Fruit fly (Drosophila melanogaster) whole organism, embryonic: Measurements from ENCODE around the gene CG43094.

Experiments used
- Poxn ChIP-seq: fragments of 200-800 bp; sonication (Bioruptor generic); IDR thresholded peaks from 2 replicates; pipeline ENCODE4 v1.3.6; 2022; ENCODE audit warnings: missing biosample characterization, missing genetic modification characterization
- Side ChIP-seq: fragments of 200-800 bp; sonication (Bioruptor generic); optimal IDR thresholded peaks from 2 replicates; lab custom pipeline; 2016; ENCODE audit warnings: missing biosample characterization, missing genetic modification characterization
- fru ChIP-seq: fragments of >200 bp; optimal IDR thresholded peaks from 2 replicates; lab custom pipeline; 2017
- hkb ChIP-seq, 2 experiments: fragments of 200-800 bp in 1 of 2; fragments of >200 bp in 1 of 2; sonication (Bioruptor generic) in 1 of 2; IDR thresholded peaks in 1 of 2; optimal IDR thresholded peaks in 1 of 2; 2 replicates each; pipeline versions ENCODE4 v1.3.6 to Lab custom; 2017 to 2022; ENCODE audit warnings: missing biosample characterization in 1 of 2, missing genetic modification characterization in 1 of 2
- lola ChIP-seq, 3 experiments: fragments of >200 bp in 2 of 3; fragments of 200-800 bp in 1 of 3; sonication (Bioruptor generic) in 1 of 3; optimal IDR thresholded peaks; 2 replicates each; lab custom pipeline; 2017 to 2019; ENCODE audit warnings: missing biosample characterization in 3 of 3, missing genetic modification characterization in 3 of 3, mild to moderate bottlenecking in 1 of 3, moderate library complexity in 1 of 3
- unc-4 ChIP-seq: fragments of 200-800 bp; sonication (Bioruptor generic); IDR thresholded peaks from 2 replicates; pipeline ENCODE4 v1.3.6; 2022; ENCODE audit warnings: missing biosample characterization, missing genetic modification characterization; ENCODE audit not compliant: partially characterized antibody
- yki ChIP-seq: fragments of >200 bp; optimal IDR thresholded peaks from 3 replicates; lab custom pipeline; 2018

DNA sequence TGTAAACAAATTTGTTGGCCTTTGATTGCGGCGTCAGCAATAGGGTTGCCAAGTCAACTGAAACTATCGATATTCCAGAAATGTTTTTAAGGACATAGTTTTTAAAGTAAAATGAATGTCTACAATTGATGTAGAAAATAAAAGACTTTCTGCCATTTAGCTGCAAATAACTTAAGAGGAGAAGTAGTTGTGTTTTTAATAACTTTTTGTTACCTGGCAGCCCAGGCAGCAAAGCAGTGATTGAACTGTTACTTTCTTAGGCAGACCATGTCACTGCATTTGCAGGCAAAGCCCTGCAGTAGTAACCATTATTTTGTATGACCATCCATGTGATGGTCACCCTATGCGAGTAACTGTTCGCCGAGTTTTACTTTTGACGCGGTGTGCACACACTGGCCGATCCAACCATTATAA lies 20.2 kb downstream of the CG43094 start, which contains the start of the genes rumi, CG7029 and Usp12-46:
- peak in 1 of 3 experiments; percentile 84 for TF ChIP-seq lola (GFP tag; optimal IDR thresholded peaks at IDR 0.05; lab: Kevin White, UChicago)
- no peak for TF ChIP-seq hkb (optimal IDR thresholded peaks at IDR 0.05; lab: Kevin White, UChicago)
- TF ChIP-seq hkb (GFP tag; IDR thresholded peaks at IDR 0.05; lab: Robert Waterston, UW): peak; percentile 79
- TF ChIP-seq unc-4 (GFP tag; lab: Robert Waterston, UW): peak; percentile 82
- peak; percentile 61; the same call in 1 of the 2 replicates for TF ChIP-seq Poxn (GFP tag; lab: Robert Waterston, UW)
- peak; percentile 91 for TF ChIP-seq Side (GFP tag; lab: Kevin White, UChicago)
- no peak for TF ChIP-seq yki
- no peak for TF ChIP-seq fru (lab: Kevin White, UChicago)
